Worm (Caenorhabditis elegans) whole organism, L4/young adult: ENCODE data around the gene cyp-32A1.

Source experiments
- W03F9.2 ChIP-seq: fragments of 150-350 bp; optimal IDR thresholded peaks from 2 replicates; lab custom pipeline; 2014; ENCODE audit warnings: missing biosample characterization, missing genetic modification characterization
- dao-5 ChIP-seq: sonication (generic microtip); optimal IDR thresholded peaks from 2 replicates; lab custom pipeline; 2016; ENCODE audit warnings: missing genotype, missing genetic modification characterization, moderate library complexity, missing compliant biosample characterization
- him-1 ChIP-seq: sonication (generic microtip); optimal IDR thresholded peaks from 2 replicates; lab custom pipeline; 2016; ENCODE audit warnings: missing genotype, missing genetic modification reagents, missing genetic modification characterization, missing compliant biosample characterization

DNA sequence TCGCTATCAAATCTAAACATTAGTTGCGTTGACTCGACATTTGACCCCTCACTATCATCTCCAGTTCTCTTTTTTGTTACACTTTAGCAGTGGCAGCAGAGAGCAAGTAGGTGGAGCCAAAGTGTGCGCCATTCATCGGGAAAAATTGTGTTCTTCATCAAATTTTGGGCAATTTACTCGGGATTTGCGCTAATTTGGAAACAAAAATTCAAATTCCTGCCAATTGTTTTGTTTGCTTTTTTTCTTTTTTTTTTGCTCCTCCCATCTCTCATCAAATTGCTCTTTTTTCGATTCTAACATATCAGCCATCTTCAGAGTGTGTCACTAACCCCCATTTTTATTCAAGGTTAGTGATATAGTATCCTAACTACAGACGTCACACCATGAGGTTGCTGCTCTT lies 45.3 kb downstream of the cyp-32A1 start, which contains the start of gene mig-6:
- no peak for TF ChIP-seq W03F9.2 (tag; lab: Kevin White, UChicago)
- TF ChIP-seq dao-5 (tag; lab: Kevin White, UChicago), result no peak
- no peak for TF ChIP-seq him-1 (tag; lab: Kevin White, UChicago)
